Worm (Caenorhabditis elegans) whole organism, dauer: ENCODE measurements around the gene glr-6.
"Not testable (repeated sequence)": the region's sequence is repeated elsewhere in the genome, so short reads cannot be mapped to it uniquely, and the experiment has no call there.

Experiments used
- unc-62 ChIP-seq: sonication (generic microtip); optimal IDR thresholded peaks from 2 replicates; lab custom pipeline; 2017; ENCODE audit warnings: missing biosample characterization, missing genetic modification reagents, missing genetic modification characterization

glr-6 gene

DNA sequence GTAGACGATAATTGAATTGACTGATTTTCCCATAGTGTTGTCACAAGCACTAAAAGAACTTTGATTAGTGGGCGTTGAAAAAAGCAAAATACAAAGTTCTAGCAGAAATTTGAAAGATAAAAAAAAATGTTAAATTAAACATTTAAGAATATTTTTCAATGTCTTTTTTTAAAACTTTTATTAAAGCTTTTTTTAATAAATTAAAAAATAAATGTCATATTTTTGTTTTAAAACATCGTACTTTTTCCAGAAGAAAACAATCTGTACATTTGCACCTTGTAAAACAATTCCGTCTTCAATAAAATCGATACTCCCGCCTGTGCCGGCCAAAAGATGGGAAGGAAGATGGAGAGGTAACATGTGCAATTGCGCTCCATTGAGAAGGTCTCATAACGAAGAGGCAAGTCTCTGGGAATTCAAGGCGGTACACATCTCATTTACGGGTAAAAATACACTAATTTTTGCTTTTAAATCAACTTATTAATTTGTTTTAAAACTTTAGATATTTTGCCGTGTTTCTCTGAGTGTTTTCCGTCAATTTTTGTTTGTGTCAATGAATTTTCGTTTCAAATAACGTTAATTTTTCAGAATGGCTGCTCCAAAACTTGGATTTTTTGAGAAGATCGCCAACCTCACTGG is at the start of gene glr-6, which contains the start of gene asg-2:
glr-6 (minus strand) TSS at position 51 of the 639 bp plus-strand sequence.
asg-2 (plus strand) TSS at position 589 of the 639 bp plus-strand sequence.
- no peak for TF ChIP-seq unc-62 (GFP tag; lab: Kevin White, UChicago)

DNA sequence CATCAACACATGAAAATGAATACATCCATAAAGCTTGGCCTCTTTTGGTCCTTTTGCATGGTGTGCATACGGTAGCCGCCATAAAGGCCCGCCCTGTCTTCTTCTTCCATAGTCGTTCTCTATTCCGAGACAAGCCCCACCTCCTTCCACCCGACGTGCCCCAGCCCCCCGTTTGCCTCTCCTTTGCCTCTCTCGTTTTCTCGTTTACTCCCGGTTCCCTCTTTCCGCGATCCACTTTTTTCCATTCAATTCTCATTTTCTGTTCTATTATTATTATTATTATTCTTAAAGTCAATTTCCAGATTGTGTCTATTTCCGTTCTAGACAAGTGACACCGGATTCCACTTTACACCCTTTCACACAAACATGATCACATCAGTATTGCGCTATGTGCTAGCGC is 48.9 kb upstream of the glr-6 start, which contains the start of gene unc-6:
unc-6 (plus strand) TSS at position 301 of the 400 bp plus-strand sequence.
- TF ChIP-seq unc-62 (GFP tag; lab: Kevin White, UChicago): no peak

DNA sequence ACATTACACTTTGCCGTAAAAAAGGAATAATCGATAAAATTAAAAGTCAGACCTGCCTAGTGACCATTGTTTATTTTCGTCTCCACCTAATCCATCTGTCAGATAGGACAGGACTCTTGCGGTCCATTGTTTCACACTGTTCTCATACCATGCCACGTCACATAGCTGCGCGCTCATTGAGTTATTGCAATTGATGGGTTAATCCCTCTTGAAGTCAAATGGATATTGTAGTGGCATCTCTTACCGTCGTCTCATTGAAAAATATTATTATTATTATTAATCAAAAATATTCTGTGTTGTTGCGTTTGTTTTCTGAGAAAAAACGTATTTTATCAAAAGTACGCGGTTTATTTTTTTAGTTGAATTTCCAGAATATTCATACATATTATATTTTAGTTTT is 47.7 kb upstream of the glr-6 start:
- no peak for TF ChIP-seq unc-62 (GFP tag; lab: Kevin White, UChicago)

DNA sequence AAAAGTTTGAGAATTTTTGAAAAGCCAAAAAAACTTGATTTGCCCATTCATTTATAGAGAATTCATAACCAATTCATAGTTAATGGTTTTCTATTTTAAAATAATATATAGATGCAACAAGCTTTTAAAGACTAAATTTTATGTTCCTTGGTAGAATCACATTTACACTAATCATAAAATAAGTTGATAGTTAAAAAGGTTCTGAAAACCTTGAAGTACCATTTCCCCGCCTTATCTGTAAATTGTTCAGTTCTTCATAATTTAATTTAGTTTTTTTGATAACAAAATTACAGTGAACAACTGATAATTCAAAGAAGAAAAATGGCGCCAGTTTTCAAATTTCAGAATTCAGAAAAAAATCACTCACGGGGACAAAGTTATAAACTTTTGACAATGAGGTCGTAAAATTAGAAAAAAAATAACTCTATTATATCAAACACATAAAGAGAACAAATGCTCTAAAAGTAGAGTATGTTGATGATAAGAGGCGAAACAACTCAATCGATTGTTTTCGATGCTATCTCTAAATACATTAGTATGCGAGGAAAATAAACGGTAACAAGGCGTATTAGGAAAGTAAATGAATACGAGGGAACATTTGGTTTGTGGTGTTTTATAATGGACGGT is 44.8 kb upstream of the glr-6 start, which contains the start of gene F41C6.7:
F41C6.7 (minus strand) TSS at position 51 of the 627 bp plus-strand sequence.
- TF ChIP-seq unc-62 (GFP tag; lab: Kevin White, UChicago): no peak

DNA sequence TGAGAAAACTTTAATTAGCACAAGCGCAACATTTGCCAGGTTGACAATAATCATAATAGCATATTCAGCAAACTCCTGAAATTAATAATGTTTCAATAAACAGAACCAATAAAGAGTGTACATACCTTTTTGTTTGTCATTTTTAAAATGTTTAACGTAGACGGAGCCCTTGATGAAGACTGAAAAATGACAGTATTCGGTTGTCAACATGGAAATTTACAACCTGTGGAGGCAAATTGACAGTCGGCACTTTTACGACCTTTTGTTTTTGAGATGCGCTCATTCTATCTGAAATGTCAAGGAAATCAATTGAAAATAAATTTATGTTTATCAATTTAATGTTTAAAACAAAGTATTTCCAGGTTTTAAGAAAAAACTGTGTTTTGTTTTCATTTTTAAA is 43.9 kb upstream of the glr-6 start:
- no peak for TF ChIP-seq unc-62 (GFP tag; lab: Kevin White, UChicago)

DNA sequence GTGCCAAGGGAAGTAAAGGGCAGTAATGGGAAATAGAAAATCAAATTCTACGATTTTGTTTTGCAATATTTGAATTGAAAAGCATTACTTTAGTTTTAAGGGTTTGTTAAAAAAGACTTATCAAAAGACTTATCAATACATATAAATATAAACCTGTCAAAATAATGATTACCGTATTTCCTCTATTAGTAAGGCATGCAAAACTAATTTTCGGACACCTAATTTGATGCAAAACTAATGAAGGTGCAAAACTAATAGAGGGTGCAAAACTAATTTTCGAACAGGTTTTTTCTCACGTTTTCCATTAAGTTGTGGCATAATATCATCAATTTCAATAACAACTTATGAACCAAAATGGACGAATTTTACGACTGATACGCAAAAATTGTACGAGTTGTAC is 41.3 kb upstream of the glr-6 start, which contains the start of gene F41C6.6:
F41C6.6 (minus strand) TSS at position 101 of the 400 bp plus-strand sequence.
- not testable (repeated sequence) for TF ChIP-seq unc-62 (GFP tag; lab: Kevin White, UChicago)

DNA sequence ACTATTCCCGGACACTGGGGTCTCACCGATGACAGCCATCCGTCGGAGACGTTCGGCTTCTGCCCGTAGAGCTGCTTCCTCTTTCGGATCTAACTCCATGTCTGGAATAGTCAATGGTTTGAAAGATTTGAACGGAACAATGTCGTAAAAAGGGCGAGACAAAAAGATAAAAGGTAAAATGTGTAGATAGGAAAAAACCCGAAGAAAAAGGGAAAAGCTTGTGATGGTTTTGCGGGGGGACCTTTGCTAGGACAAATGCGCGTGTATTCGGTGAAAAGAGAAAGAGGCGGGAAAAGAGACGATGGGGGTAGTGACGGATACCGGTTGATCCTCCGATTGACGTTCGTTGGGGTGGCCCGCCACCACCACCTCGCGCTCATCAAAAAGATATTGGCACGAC is 36.9 kb upstream of the glr-6 start, which contains the start of gene col-173:
col-173 (minus strand) TSS at position 101 of the 400 bp plus-strand sequence.
- TF ChIP-seq unc-62 (GFP tag; lab: Kevin White, UChicago): no peak

DNA sequence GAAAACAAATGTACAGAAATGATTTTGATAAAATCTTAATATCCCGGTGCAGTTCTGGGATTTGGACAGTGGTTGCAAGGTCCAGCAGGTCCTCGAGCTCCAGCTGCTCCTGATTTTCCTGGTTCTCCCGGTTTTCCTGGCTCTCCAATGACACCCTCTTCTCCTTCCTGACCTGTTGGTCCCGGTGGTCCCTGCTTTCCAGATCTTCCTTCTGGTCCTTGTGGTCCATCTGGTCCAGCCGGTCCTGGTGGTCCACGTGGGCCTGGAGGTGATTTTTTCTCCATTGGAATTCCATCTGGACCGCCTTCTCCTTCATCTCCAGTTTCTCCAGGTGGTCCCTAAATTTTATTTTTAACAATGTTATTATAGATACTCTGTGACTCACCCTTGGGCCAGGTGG is 34.8 kb upstream of the glr-6 start:
- TF ChIP-seq unc-62 (GFP tag; lab: Kevin White, UChicago): no peak

DNA sequence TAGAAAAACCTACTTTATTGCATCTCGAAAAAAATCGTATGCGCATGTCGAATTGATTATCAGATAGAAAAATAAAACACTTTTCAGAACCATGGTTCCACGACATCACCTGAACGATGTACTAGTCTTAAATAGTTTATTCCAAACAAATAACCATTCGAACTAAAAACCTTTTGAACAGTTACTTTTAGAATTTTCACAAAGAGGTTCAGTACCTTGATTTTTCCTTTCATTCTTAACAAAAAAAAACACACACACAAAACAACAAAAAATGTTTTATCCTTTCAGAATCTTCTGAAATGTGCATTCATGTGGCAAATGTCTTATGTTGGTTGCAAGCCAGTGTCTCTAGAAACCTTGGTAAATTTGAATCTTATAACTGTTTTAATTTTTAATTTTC is 34.2 kb upstream of the glr-6 start, which contains the start of gene F41C6.4:
F41C6.4 (minus strand) TSS at position 101 of the 400 bp plus-strand sequence.
- no peak for TF ChIP-seq unc-62 (GFP tag; lab: Kevin White, UChicago)

DNA sequence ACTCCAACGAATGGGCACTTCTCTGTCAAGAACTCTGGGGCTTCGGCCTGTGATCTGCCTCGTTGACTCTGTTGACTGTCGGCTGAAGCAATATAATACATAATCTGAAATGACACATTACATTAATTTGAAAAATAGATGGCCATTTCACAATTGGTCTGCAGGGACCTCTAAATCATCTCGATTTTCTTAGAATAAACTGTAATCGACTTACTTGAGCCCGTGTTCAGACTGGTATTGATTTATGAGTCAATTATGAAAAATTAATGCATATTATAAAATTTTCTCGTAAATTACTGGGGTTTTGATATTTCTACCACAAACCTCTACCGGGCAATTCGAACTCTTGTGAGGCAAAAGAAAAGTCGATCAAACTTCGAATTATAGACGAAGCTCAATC is 28.1 kb upstream of the glr-6 start, which contains the start of gene C53B7.6:
C53B7.6 (minus strand) TSS at position 101 of the 400 bp plus-strand sequence.
- not testable (repeated sequence) for TF ChIP-seq unc-62 (GFP tag; lab: Kevin White, UChicago)

DNA sequence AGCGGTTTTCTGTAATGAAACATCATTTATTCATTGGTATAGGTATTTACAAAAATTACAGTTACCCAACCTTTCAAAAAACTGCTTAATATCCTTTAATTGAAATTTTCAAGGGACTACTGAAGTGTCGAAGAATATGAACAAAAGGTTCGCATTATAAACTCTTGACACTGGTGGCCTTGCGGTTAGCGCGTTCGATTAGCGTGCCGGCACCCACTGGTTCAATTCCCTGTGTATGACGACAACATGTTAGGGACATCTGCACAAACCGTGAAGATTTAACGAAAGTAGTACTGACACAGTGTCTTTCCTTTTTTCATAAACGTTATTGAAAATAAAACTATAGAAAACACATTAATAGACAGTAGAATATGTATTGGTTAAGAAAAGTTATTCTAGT is 27.2 kb upstream of the glr-6 start:
- TF ChIP-seq unc-62 (GFP tag; lab: Kevin White, UChicago): no peak

DNA sequence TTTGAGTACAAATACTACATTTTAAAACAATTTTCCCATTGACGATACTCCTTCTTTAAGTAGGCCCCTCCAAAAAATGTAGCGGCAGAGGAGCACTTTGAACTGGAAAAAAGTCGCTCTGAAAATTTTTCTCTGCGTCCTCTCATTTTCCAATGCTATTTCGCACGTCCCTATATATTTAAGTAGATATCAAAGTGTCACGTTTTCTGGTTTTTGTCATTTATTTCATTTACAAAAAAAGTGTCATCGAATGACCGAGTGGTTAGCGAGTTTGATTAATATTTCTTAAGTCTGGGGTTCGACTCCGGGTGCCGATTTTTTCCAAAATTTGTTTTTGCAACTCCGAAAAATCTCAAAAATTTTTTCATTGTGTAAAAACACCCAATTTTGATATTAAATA is 26.4 kb upstream of the glr-6 start:
- TF ChIP-seq unc-62 (GFP tag; lab: Kevin White, UChicago): no peak

DNA sequence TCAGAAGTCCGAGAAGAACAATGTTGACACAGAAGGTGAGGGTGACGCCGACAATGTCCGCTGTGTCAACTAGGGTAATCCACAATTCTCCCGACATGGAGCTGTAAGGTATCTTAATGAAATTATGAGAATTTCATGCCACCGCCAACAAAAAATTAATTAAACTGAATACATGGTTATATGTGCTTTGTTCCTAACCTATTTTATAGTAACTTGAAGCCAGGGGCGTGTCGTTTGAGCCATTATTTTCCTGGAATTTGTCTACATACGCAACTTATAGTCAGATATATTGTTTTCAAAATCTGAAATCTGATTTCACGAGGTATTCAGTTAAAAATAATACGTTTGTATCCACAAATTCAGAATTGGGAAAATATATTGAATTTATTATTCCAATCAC is 25.3 kb upstream of the glr-6 start, which contains the start of gene odr-10:
odr-10 (minus strand) TSS at position 101 of the 400 bp plus-strand sequence.
- no peak for TF ChIP-seq unc-62 (GFP tag; lab: Kevin White, UChicago)

DNA sequence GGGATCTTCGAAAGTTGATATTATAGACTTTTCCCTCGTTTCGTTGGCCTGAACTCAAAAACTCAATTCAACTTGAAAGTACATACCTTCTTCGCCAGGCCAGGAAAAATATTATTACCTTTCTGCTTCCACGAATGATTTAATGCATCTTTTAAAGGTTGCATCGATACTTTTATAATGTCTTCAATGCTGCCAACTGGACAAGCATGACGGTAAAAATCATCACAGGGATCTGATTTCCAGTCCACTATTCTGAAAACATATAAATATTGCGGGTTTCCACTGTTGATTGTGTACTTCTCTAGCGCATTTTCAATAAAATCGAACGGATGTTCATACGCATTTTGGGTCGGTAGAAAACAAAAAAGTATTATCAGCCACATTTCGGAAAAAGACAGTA is 22.5 kb upstream of the glr-6 start, which contains the start of gene nep-4:
nep-4 (minus strand) TSS at position 393 of the 400 bp plus-strand sequence.
- no peak for TF ChIP-seq unc-62 (GFP tag; lab: Kevin White, UChicago)

DNA sequence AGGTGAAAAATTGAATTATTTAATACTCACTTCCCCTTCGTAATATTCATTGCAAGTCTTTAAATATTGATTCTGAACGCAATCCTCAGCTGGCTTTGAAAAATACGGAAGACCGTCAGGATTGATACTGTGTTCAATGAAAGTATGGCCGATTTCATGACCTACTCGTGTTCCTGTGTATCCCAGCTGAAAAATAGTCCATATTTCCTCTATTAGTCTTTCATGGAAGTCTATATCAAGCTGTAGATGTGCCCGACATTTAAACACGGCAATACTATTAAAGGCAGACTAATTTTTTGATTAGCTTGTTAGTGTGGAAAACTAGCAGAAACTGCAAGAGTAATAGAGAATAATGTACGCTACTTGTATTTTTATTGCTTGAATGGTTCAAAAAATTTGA is 21.0 kb upstream of the glr-6 start:
- TF ChIP-seq unc-62 (GFP tag; lab: Kevin White, UChicago): no peak

DNA sequence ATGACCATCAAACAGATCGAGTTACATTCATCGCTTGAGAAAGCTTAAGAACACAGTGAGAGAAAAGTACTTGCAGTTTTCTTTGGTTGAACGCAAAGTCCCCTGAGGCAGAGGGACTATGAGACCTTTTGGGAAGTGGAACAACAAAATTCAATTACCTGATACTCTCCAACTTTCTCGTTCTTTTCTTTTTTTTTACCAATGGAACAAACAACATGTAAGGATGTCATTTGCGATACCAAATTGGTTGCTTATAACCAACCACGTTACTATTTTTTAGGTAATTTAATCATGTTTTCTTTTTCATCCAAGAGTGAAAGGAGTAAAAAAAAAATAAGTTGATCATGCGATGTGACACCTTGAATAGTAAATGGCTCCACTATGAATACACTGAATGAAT is 16.3 kb upstream of the glr-6 start:
- no peak for TF ChIP-seq unc-62 (GFP tag; lab: Kevin White, UChicago)
